Fruit fly (Drosophila melanogaster) whole organism, embryonic: Measurements from ENCODE around the gene CG31109.

Experiments used
- Ada2b ChIP-seq: fragments of 200-800 bp; sonication (Bioruptor generic); IDR thresholded peaks from 2 replicates; pipeline ENCODE4 v1.3.6; 2022; ENCODE audit warnings: missing biosample characterization, missing genetic modification characterization
- CG11504 ChIP-seq: fragments of 200-800 bp; sonication (Bioruptor generic); optimal IDR thresholded peaks from 3 replicates; lab custom pipeline; 2019; ENCODE audit warnings: missing biosample characterization, mild to moderate bottlenecking, missing genetic modification characterization, moderate library complexity
- CG11560 ChIP-seq: fragments of 200-800 bp; sonication (Bioruptor generic); IDR thresholded peaks from 3 replicates; pipeline ENCODE4 v1.3.6; 2022; ENCODE audit warnings: missing biosample characterization, missing genetic modification characterization
- CG1233 ChIP-seq: fragments of 200-800 bp; sonication (Bioruptor generic); optimal IDR thresholded peaks from 4 replicates; lab custom pipeline; 2018; ENCODE audit warnings: missing biosample characterization, mild to moderate bottlenecking, missing genetic modification characterization
- CG12659 ChIP-seq: fragments of 200-800 bp; sonication (Bioruptor generic); optimal IDR thresholded peaks from 3 replicates; lab custom pipeline; 2017; ENCODE audit warnings: mild to moderate bottlenecking, missing biosample characterization, missing genetic modification reagents, missing genetic modification characterization
- CG13287 ChIP-seq: fragments of 200-800 bp; sonication (Bioruptor generic); IDR thresholded peaks from 2 replicates; pipeline ENCODE4 v1.3.6; 2022; ENCODE audit warnings: missing biosample characterization, missing genetic modification characterization; ENCODE audit not compliant: partially characterized antibody
- CG13894 ChIP-seq: fragments of 200-800 bp; sonication (Bioruptor generic); optimal IDR thresholded peaks from 3 replicates; lab custom pipeline; 2018; ENCODE audit warnings: missing biosample characterization, mild to moderate bottlenecking, missing genetic modification characterization, moderate library complexity
- CG14441 ChIP-seq: fragments of 200-800 bp; sonication (Bioruptor generic); IDR thresholded peaks from 2 replicates; pipeline ENCODE4 v1.3.6; 2022; ENCODE audit warnings: missing biosample characterization, missing genetic modification characterization
- CG15514 ChIP-seq: fragments of 200-800 bp; sonication (Bioruptor generic); optimal IDR thresholded peaks from 3 replicates; lab custom pipeline; 2017; ENCODE audit warnings: missing biosample characterization, missing genetic modification characterization, mild to moderate bottlenecking, moderate library complexity, missing genetic modification reagents
- CG15696 ChIP-seq: fragments of 200-800 bp; sonication (Bioruptor generic); optimal IDR thresholded peaks from 2 replicates; lab custom pipeline; 2019; ENCODE audit warnings: missing biosample characterization, mild to moderate bottlenecking, missing genetic modification characterization, moderate library complexity
- CG16815 ChIP-seq: fragments of 200-800 bp; sonication (Bioruptor generic); optimal IDR thresholded peaks from 3 replicates; lab custom pipeline; 2017; ENCODE audit warnings: missing biosample characterization, mild to moderate bottlenecking, missing genetic modification characterization
- CG18262 ChIP-seq: fragments of 200-800 bp; optimal IDR thresholded peaks from 3 replicates; lab custom pipeline; 2019; ENCODE audit warnings: missing biosample characterization, mild to moderate bottlenecking, missing genetic modification characterization, moderate library complexity
- CG1832 ChIP-seq: fragments of 200-800 bp; sonication (Bioruptor generic); optimal IDR thresholded peaks from 2 replicates; lab custom pipeline; 2017; ENCODE audit warnings: missing biosample characterization, mild to moderate bottlenecking, missing genetic modification characterization, inconsistent platforms
- CG3281 ChIP-seq: fragments of 200-800 bp; sonication (Bioruptor generic); optimal IDR thresholded peaks from 3 replicates; lab custom pipeline; 2017; ENCODE audit warnings: missing biosample characterization, mild to moderate bottlenecking, missing genetic modification characterization
- CG3838 ChIP-seq: fragments of 200-800 bp; sonication (Bioruptor generic); optimal IDR thresholded peaks from 3 replicates; lab custom pipeline; 2016; ENCODE audit warnings: missing biosample characterization, missing genetic modification characterization
- CG4360 ChIP-seq: fragments of 200-800 bp; sonication (Bioruptor generic); IDR thresholded peaks from 2 replicates; pipeline ENCODE4 v1.3.6; 2022; ENCODE audit warnings: missing biosample characterization, missing genetic modification characterization
- CG4617 ChIP-seq: fragments of 200-800 bp; sonication (Bioruptor generic); optimal IDR thresholded peaks from 3 replicates; lab custom pipeline; 2016; ENCODE audit warnings: missing biosample characterization, missing genetic modification characterization, borderline replicate concordance
- CG4707 ChIP-seq: fragments of 200-800 bp; sonication (Bioruptor generic); optimal IDR thresholded peaks from 2 replicates; lab custom pipeline; 2018; ENCODE audit warnings: missing biosample characterization, mild to moderate bottlenecking, missing genetic modification characterization, moderate library complexity
- CG6765 ChIP-seq: fragments of 200-800 bp; sonication (Bioruptor generic); optimal IDR thresholded peaks from 3 replicates; lab custom pipeline; 2017; ENCODE audit warnings: missing biosample characterization, mild to moderate bottlenecking, missing genetic modification characterization
- CG6813 ChIP-seq: fragments of 200-800 bp; sonication (Bioruptor generic); optimal IDR thresholded peaks from 2 replicates; lab custom pipeline; 2017; ENCODE audit warnings: missing biosample characterization, missing genetic modification characterization, mild to moderate bottlenecking, moderate library complexity, missing genetic modification reagents
- Dll ChIP-seq: fragments of 200-800 bp; sonication (Bioruptor generic); IDR thresholded peaks from 4 replicates; pipeline ENCODE4 v1.3.6; 2022; ENCODE audit warnings: missing biosample characterization, missing genetic modification characterization; ENCODE audit not compliant: partially characterized antibody
- Doc2 ChIP-seq: fragments of 200-800 bp; sonication (Bioruptor generic); IDR thresholded peaks from 2 replicates; pipeline ENCODE4 v1.3.6; 2022; ENCODE audit warnings: missing biosample characterization, missing genetic modification characterization
- Dp ChIP-seq: fragments of 200-800 bp; sonication (Bioruptor generic); optimal IDR thresholded peaks from 2 replicates; lab custom pipeline; 2018; ENCODE audit warnings: missing biosample characterization, mild to moderate bottlenecking, missing genetic modification characterization, moderate library complexity
- Fer3 ChIP-seq: fragments of 200-800 bp; sonication (Bioruptor generic); optimal IDR thresholded peaks from 2 replicates; lab custom pipeline; 2018; ENCODE audit warnings: missing biosample characterization, mild to moderate bottlenecking, missing genetic modification characterization, moderate library complexity
- Hsf ChIP-seq: fragments of 200-800 bp; sonication (Bioruptor generic); optimal IDR thresholded peaks from 3 replicates; lab custom pipeline; 2016; ENCODE audit warnings: missing biosample characterization, missing genetic modification characterization
- Jarid2 ChIP-seq: fragments of 200-800 bp; sonication (Bioruptor generic); optimal IDR thresholded peaks from 3 replicates; lab custom pipeline; 2017; ENCODE audit warnings: mild to moderate bottlenecking, missing biosample characterization, missing genetic modification reagents, missing genetic modification characterization
- MESR4 ChIP-seq: fragments of 200-800 bp; sonication (Bioruptor generic); optimal IDR thresholded peaks from 2 replicates; lab custom pipeline; 2018; ENCODE audit warnings: missing biosample characterization, mild to moderate bottlenecking, missing genetic modification characterization, moderate library complexity
- Med ChIP-seq: fragments of 200-800 bp; sonication (Bioruptor generic); peaks from one replicate; lab custom pipeline; 2016; ENCODE audit warnings: missing biosample characterization, missing genetic modification characterization, mild to moderate bottlenecking, inconsistent platforms, moderate library complexity
- Myb ChIP-seq: fragments of 200-800 bp; sonication (Bioruptor generic); optimal IDR thresholded peaks from 2 replicates; lab custom pipeline; 2016; ENCODE audit warnings: missing biosample characterization, missing genetic modification characterization
- Neu2 ChIP-seq: fragments of 200-800 bp; sonication (Bioruptor generic); optimal IDR thresholded peaks from 3 replicates; lab custom pipeline; 2016; ENCODE audit warnings: missing biosample characterization, missing genetic modification characterization, borderline replicate concordance
- Oaz ChIP-seq: fragments of 200-800 bp; sonication (Bioruptor generic); IDR thresholded peaks from 2 replicates; pipeline ENCODE4 v1.3.6; 2022; ENCODE audit warnings: missing biosample characterization, missing genetic modification characterization
- Opbp ChIP-seq: fragments of 200-800 bp; sonication (Bioruptor generic); IDR thresholded peaks from 3 replicates; pipeline ENCODE4 v1.3.6; 2022; ENCODE audit warnings: missing biosample characterization, missing genetic modification characterization; ENCODE audit not compliant: partially characterized antibody
- Stat92E ChIP-seq, 3 experiments: fragments of >200 bp in 2 of 3; fragments of 200-800 bp in 1 of 3; sonication (Bioruptor generic) in 1 of 3; optimal IDR thresholded peaks; 2 replicates each; lab custom pipeline; 2017 to 2019; ENCODE audit warnings: missing biosample characterization in 3 of 3, missing genetic modification characterization in 3 of 3, mild to moderate bottlenecking in 1 of 3, moderate library complexity in 1 of 3
- Vsx1 ChIP-seq: fragments of 200-800 bp; sonication (Bioruptor generic); optimal IDR thresholded peaks from 2 replicates; lab custom pipeline; 2017; ENCODE audit warnings: missing biosample characterization, mild to moderate bottlenecking, missing genetic modification characterization, missing genetic modification reagents
- ap ChIP-seq: fragments of 200-800 bp; sonication (Bioruptor generic); IDR thresholded peaks from 2 replicates; pipeline ENCODE4 v1.3.6; 2022; ENCODE audit warnings: missing biosample characterization, missing genetic modification characterization
- cad ChIP-seq: fragments of >200 bp; optimal IDR thresholded peaks from 2 replicates; lab custom pipeline; 2017; ENCODE audit warnings: missing biosample characterization, missing genetic modification characterization
- danr ChIP-seq: fragments of 200-800 bp; sonication (Bioruptor generic); IDR thresholded peaks from 2 replicates; pipeline ENCODE4 v1.3.6; 2022; ENCODE audit warnings: missing biosample characterization, missing genetic modification characterization
- gce ChIP-seq: fragments of 200-800 bp; sonication (Bioruptor generic); IDR thresholded peaks from 3 replicates; pipeline ENCODE4 v1.3.6; 2022; ENCODE audit warnings: missing biosample characterization, missing genetic modification characterization
- gem ChIP-seq: fragments of 200-800 bp; sonication (Bioruptor generic); optimal IDR thresholded peaks from 2 replicates; lab custom pipeline; 2019; ENCODE audit warnings: missing biosample characterization, mild to moderate bottlenecking, missing genetic modification characterization, moderate library complexity
- inv ChIP-seq: fragments of 200-800 bp; sonication (Bioruptor generic); IDR thresholded peaks from 2 replicates; pipeline ENCODE4 v1.3.6; 2022; ENCODE audit warnings: missing biosample characterization, missing genetic modification characterization; ENCODE audit not compliant: partially characterized antibody
- kni ChIP-seq: fragments of 200-800 bp; sonication (Bioruptor generic); optimal IDR thresholded peaks from 3 replicates; lab custom pipeline; 2017; ENCODE audit warnings: mild to moderate bottlenecking, missing biosample characterization, missing genetic modification reagents, missing genetic modification characterization
- mam ChIP-seq: fragments of 200-800 bp; sonication (Bioruptor generic); optimal IDR thresholded peaks from 3 replicates; lab custom pipeline; 2016; ENCODE audit warnings: missing biosample characterization, missing genetic modification characterization
- nau ChIP-seq: fragments of 200-800 bp; sonication (Bioruptor generic); optimal IDR thresholded peaks from 3 replicates; lab custom pipeline; 2017; ENCODE audit warnings: missing biosample characterization, mild to moderate bottlenecking, missing genetic modification characterization, missing genetic modification reagents
- nmo ChIP-seq: fragments of 200-800 bp; sonication (Bioruptor generic); optimal IDR thresholded peaks from 2 replicates; lab custom pipeline; 2018; ENCODE audit warnings: missing biosample characterization, mild to moderate bottlenecking, missing genetic modification characterization, moderate library complexity
- pb ChIP-seq: fragments of 200-800 bp; sonication (Bioruptor generic); optimal IDR thresholded peaks from 3 replicates; lab custom pipeline; 2016; ENCODE audit warnings: missing biosample characterization, missing genetic modification characterization
- rib ChIP-seq: fragments of 200-800 bp; sonication (Bioruptor generic); IDR thresholded peaks from 2 replicates; pipeline ENCODE4 v1.3.6; 2022; ENCODE audit warnings: missing biosample characterization, missing genetic modification characterization
- row ChIP-seq: fragments of 200-800 bp; sonication (Bioruptor generic); IDR thresholded peaks from 3 replicates; pipeline ENCODE4 v1.3.6; 2022; ENCODE audit warnings: missing biosample characterization, missing genetic modification characterization
- tx ChIP-seq: fragments of 200-800 bp; sonication (Bioruptor generic); optimal IDR thresholded peaks from 2 replicates; lab custom pipeline; 2016; ENCODE audit warnings: missing biosample characterization, missing genetic modification characterization
- z ChIP-seq: fragments of 200-800 bp; sonication (Bioruptor generic); IDR thresholded peaks from 3 replicates; pipeline ENCODE4 v1.3.6; 2022; ENCODE audit warnings: missing biosample characterization, missing genetic modification characterization
- zfh1 ChIP-seq: fragments of 200-800 bp; sonication (Bioruptor generic); IDR thresholded peaks from 3 replicates; pipeline ENCODE4 v1.3.6; 2022; ENCODE audit warnings: missing biosample characterization, missing genetic modification characterization

CG31109 gene

DNA sequence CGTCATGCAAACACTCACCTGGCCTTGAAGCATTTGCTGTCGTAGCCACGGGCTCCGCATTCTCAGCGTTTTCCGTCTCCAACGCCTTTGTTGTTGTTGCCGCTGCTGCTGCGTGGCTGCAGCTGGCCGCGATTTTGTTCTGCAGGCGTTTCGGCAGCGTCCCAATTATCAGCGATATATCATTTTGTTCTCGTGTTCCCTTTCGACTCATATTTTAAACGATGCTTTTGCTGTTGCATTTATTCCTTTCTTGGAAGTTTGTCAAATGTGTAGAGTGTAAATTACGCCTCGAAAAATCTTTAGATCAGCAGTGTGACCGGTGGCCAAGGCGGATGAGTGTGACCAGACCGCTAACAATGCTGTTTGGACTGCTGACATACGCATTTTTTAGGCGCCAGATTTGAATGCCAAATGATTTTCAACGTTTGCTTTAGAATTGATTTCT is 21.3 kb downstream of the CG31109 start, which contains the start of gene Smg6 (continued):
- TF ChIP-seq Ada2b (no peak), Doc2 (GFP tag; lab: Robert Waterston, UW) (no peak), Med (peak; percentile 70), tx (no peak), Dll (GFP tag; lab: Robert Waterston, UW) (peak; percentile 30; the same call in 1 of the 4 replicates), nau (GFP tag; lab: Kevin White, UChicago) (no peak), CG11560 (tag; lab: Robert Waterston, UW) (no peak), CG4360 (GFP tag; lab: Robert Waterston, UW) (peak; percentile 93), Opbp (GFP tag; lab: Robert Waterston, UW) (no peak), CG11504 (tag; lab: Kevin White, UChicago) (no peak), CG12659 (peak; percentile 1), CG18262 (no peak), row (GFP tag; lab: Robert Waterston, UW) (no peak; the same call in 2 of the 3 replicates), CG6765 (GFP tag; lab: Kevin White, UChicago) (no peak), nmo (GFP tag; lab: Kevin White, UChicago) (no peak), Jarid2 (no peak), CG13287 (peak; percentile 52), Oaz (no peak), CG3838 (GFP tag; lab: Kevin White, UChicago) (no peak), CG15696 (tag; lab: Kevin White, UChicago) (no peak), CG1832 (no peak), Dp (GFP tag; lab: Kevin White, UChicago) (peak; percentile 97), kni (GFP tag; lab: Kevin White, UChicago) (no peak), ap (GFP tag; lab: Robert Waterston, UW) (no peak), rib (GFP tag; lab: Robert Waterston, UW) (no peak), CG4617 (GFP tag; lab: Kevin White, UChicago) (peak; percentile 91), CG14441 (GFP tag; lab: Robert Waterston, UW) (no peak), CG15514 (GFP tag; lab: Kevin White, UChicago) (no peak), CG13894 (tag; lab: Kevin White, UChicago) (no peak), gce (GFP tag; lab: Robert Waterston, UW) (no peak), Vsx1 (GFP tag; lab: Kevin White, UChicago) (no peak), CG16815 (no peak), Stat92E (GFP tag; optimal IDR thresholded peaks at IDR 0.05; lab: Kevin White, UChicago) (peak in 1 of 3 experiments; percentile 59), inv (GFP tag; lab: Robert Waterston, UW) (no peak), MESR4 (peak; percentile 99), CG4707 (no peak), cad (GFP tag; lab: Kevin White, UChicago) (no peak), danr (GFP tag; lab: Robert Waterston, UW) (no peak), Neu2 (GFP tag; lab: Kevin White, UChicago) (no peak), Fer3 (tag; lab: Kevin White, UChicago) (no peak), zfh1 (no peak), gem (tag; lab: Kevin White, UChicago) (no peak), pb (no peak), Hsf (GFP tag; lab: Kevin White, UChicago) (no peak), CG6813 (GFP tag; lab: Kevin White, UChicago) (no peak), CG3281 (GFP tag; lab: Kevin White, UChicago) (no peak), mam (GFP tag; lab: Kevin White, UChicago) (no peak), z (GFP tag; lab: Robert Waterston, UW) (no peak), CG1233 (GFP tag; lab: Kevin White, UChicago) (no peak), Myb (GFP tag; lab: Kevin White, UChicago) (peak; percentile 59)
